In genomic region chr3R:30814597-30815252, dm6 we compare ENCODE assay signal across 2 fruit fly cellular contexts.
TF ChIP-seq lines count a peak whose summit lies in the region.

No protein-coding gene starts in this region.

TF ChIP-seq in whole organism, embryonic, 481 proteins besides CTCF, POLR2A, EP300 and RAD21 (continued from another document and continues in another):
- peak; percentile 17 for TF ChIP-seq Hsf (GFP tag; optimal IDR thresholded peaks at IDR 0.05; lab: Kevin White, UChicago)
- TF ChIP-seq dimm (GFP tag; IDR thresholded peaks at IDR 0.05; lab: Robert Waterston, UW): 0 out of 2 replicates have a peak, but pooled peaks have one; percentile 34
- TF ChIP-seq CG12769 (tag; optimal IDR thresholded peaks at IDR 0.05; lab: Kevin White, UChicago): no peak
- TF ChIP-seq CG2678 (tag; optimal IDR thresholded peaks at IDR 0.05; lab: Kevin White, UChicago): peak; percentile 17
- no peak for TF ChIP-seq CG12744 (GFP tag; optimal IDR thresholded peaks at IDR 0.05; lab: Kevin White, UChicago)
- TF ChIP-seq Doc2 (GFP tag; IDR thresholded peaks at IDR 0.05; lab: Robert Waterston, UW): no peak
- TF ChIP-seq CG1792 (GFP tag; optimal IDR thresholded peaks at IDR 0.05; lab: Kevin White, UChicago): peak; percentile 3
- TF ChIP-seq CG18764 (GFP tag; optimal IDR thresholded peaks at IDR 0.05; lab: Kevin White, UChicago): no peak
- TF ChIP-seq fru (optimal IDR thresholded peaks at IDR 0.05; lab: Kevin White, UChicago): no peak
- peak; percentile 16 to 52 for TF ChIP-seq bsh (GFP tag; optimal IDR thresholded peaks at IDR 0.05; lab: Kevin White, UChicago)
- peak; percentile 17 for TF ChIP-seq dmrt99B (tag; optimal IDR thresholded peaks at IDR 0.05; lab: Kevin White, UChicago)
- TF ChIP-seq ewg (GFP tag; optimal IDR thresholded peaks at IDR 0.05; lab: Kevin White, UChicago): peak; percentile 30
- peak; percentile 28 for TF ChIP-seq org-1 (GFP tag; optimal IDR thresholded peaks at IDR 0.05; lab: Kevin White, UChicago)
- TF ChIP-seq slbo (GFP tag; IDR thresholded peaks at IDR 0.05; lab: Robert Waterston, UW): peak; percentile 42
- peak; percentile 15 for TF ChIP-seq CG11398 (GFP tag; optimal IDR thresholded peaks at IDR 0.05; lab: Kevin White, UChicago)
- no peak for TF ChIP-seq cwo (GFP tag; optimal IDR thresholded peaks at IDR 0.05; lab: Kevin White, UChicago)
- peak; percentile 27 for TF ChIP-seq CG9609 (GFP tag; optimal IDR thresholded peaks at IDR 0.05; lab: Kevin White, UChicago)
- TF ChIP-seq repo (GFP tag; optimal IDR thresholded peaks at IDR 0.05; lab: Kevin White, UChicago): peak; percentile 6
- TF ChIP-seq tio (GFP tag; optimal IDR thresholded peaks at IDR 0.05; lab: Kevin White, UChicago): no peak
- no peak for TF ChIP-seq Dll (GFP tag; IDR thresholded peaks at IDR 0.05; lab: Robert Waterston, UW; ENCODE audit: partially characterized antibody)
- TF ChIP-seq prd (optimal IDR thresholded peaks at IDR 0.05; lab: Kevin White, UChicago): no peak
- TF ChIP-seq prd (GFP tag; IDR thresholded peaks at IDR 0.05; lab: Robert Waterston, UW): peak; percentile 40; the same call in 1 of the 3 replicates
- TF ChIP-seq CG17612 (GFP tag; IDR thresholded peaks at IDR 0.05; lab: Robert Waterston, UW): no peak
- TF ChIP-seq schlank (tag; optimal IDR thresholded peaks at IDR 0.05; lab: Kevin White, UChicago): no peak
- TF ChIP-seq Hr3 (GFP tag; optimal IDR thresholded peaks at IDR 0.05; lab: Kevin White, UChicago): peak; percentile 38
- TF ChIP-seq CG14667 (GFP tag; IDR thresholded peaks at IDR 0.05; lab: Robert Waterston, UW): 0 out of 2 replicates have a peak, but pooled peaks have one; percentile 13
- peak; percentile 33 for TF ChIP-seq Oli (tag; optimal IDR thresholded peaks at IDR 0.05; lab: Kevin White, UChicago)
- TF ChIP-seq CG8765 (GFP tag; IDR thresholded peaks at IDR 0.05; lab: Robert Waterston, UW): no peak
- TF ChIP-seq dati (GFP tag; IDR thresholded peaks at IDR 0.05; lab: Robert Waterston, UW): no peak
- 0 out of 2 replicates have a peak, but pooled peaks have one; percentile 15 for TF ChIP-seq CG11696 (GFP tag; IDR thresholded peaks at IDR 0.05; lab: Robert Waterston, UW)
- peak; percentile 36; the same call in 1 of the 2 replicates for TF ChIP-seq wor (GFP tag; IDR thresholded peaks at IDR 0.05; lab: Robert Waterston, UW)
- peak; percentile 37; the same call in 1 of the 2 replicates for TF ChIP-seq vvl (GFP tag; IDR thresholded peaks at IDR 0.05; lab: Robert Waterston, UW)
- no peak for TF ChIP-seq HLH4C (GFP tag; IDR thresholded peaks at IDR 0.05; lab: Robert Waterston, UW; ENCODE audit: partially characterized antibody)
- TF ChIP-seq cato (GFP tag; optimal IDR thresholded peaks at IDR 0.05; lab: Kevin White, UChicago; ENCODE audit: borderline replicate concordance): peak; percentile 20
- TF ChIP-seq CG1603 (tag; optimal IDR thresholded peaks at IDR 0.05; lab: Kevin White, UChicago): peak; percentile 14
- TF ChIP-seq HHEX (GFP tag; optimal IDR thresholded peaks at IDR 0.05; lab: Kevin White, UChicago): peak; percentile 21
- peak; percentile 28 for TF ChIP-seq NfI (GFP tag; optimal IDR thresholded peaks at IDR 0.05; lab: Kevin White, UChicago)
- TF ChIP-seq Bteb2 (GFP tag; optimal IDR thresholded peaks at IDR 0.05; lab: Kevin White, UChicago): peak; percentile 11
- peak; percentile 21 for TF ChIP-seq pum (GFP tag; optimal IDR thresholded peaks at IDR 0.05; lab: Kevin White, UChicago)
- no peak for TF ChIP-seq H2.0 (GFP tag; IDR thresholded peaks at IDR 0.05; lab: Robert Waterston, UW)
- 0 out of 3 replicates have a peak, but pooled peaks have one; percentile 44 for TF ChIP-seq otp (GFP tag; IDR thresholded peaks at IDR 0.05; lab: Robert Waterston, UW)
- TF ChIP-seq Atf6 (GFP tag; IDR thresholded peaks at IDR 0.05; lab: Robert Waterston, UW): peak; percentile 58
- TF ChIP-seq gem (tag; optimal IDR thresholded peaks at IDR 0.05; lab: Kevin White, UChicago): peak; percentile 54
- peak in 1 of 2 experiments; percentile 49 for TF ChIP-seq chif (GFP tag; optimal IDR thresholded peaks at IDR 0.05; lab: Kevin White, UChicago)
- TF ChIP-seq ind (GFP tag; optimal IDR thresholded peaks at IDR 0.05; lab: Kevin White, UChicago): no peak
- peak; percentile 11; the same call in 1 of the 3 replicates for TF ChIP-seq CG7357 (GFP tag; IDR thresholded peaks at IDR 0.05; lab: Robert Waterston, UW)
- TF ChIP-seq CG1832 (GFP tag; optimal IDR thresholded peaks at IDR 0.05; lab: Kevin White, UChicago): no peak
- no peak for TF ChIP-seq CG17568 (GFP tag; optimal IDR thresholded peaks at IDR 0.05; lab: Kevin White, UChicago)
- no peak for TF ChIP-seq twi (tag; optimal IDR thresholded peaks at IDR 0.05; lab: Kevin White, UChicago)
- no peak for TF ChIP-seq CG14965 (GFP tag; optimal IDR thresholded peaks at IDR 0.05; lab: Kevin White, UChicago; ENCODE audit: borderline replicate concordance)
- TF ChIP-seq H15 (GFP tag; IDR thresholded peaks at IDR 0.05; lab: Robert Waterston, UW): 0 out of 3 replicates have a peak, but pooled peaks have one; percentile 47
- TF ChIP-seq CG2120 (GFP tag; optimal IDR thresholded peaks at IDR 0.05; lab: Kevin White, UChicago): peak; percentile 54
- peak; percentile 67 for TF ChIP-seq row (GFP tag; IDR thresholded peaks at IDR 0.05; lab: Robert Waterston, UW)
- no peak for TF ChIP-seq Mrtf (GFP tag; IDR thresholded peaks at IDR 0.05; lab: Robert Waterston, UW)
- no peak for TF ChIP-seq usp (GFP tag; optimal IDR thresholded peaks at IDR 0.05; lab: Kevin White, UChicago)
- TF ChIP-seq Meics (GFP tag; optimal IDR thresholded peaks at IDR 0.05; lab: Kevin White, UChicago): peak; percentile 31
- no peak for TF ChIP-seq CG15011 (GFP tag; optimal IDR thresholded peaks at IDR 0.05; lab: Kevin White, UChicago)
- TF ChIP-seq CG8944 (GFP tag; optimal IDR thresholded peaks at IDR 0.05; lab: Kevin White, UChicago): peak; percentile 3
- TF ChIP-seq peb (GFP tag; IDR thresholded peaks at IDR 0.05; lab: Robert Waterston, UW): 0 out of 2 replicates have a peak, but pooled peaks have one; percentile 9
- no peak for TF ChIP-seq nau (GFP tag; optimal IDR thresholded peaks at IDR 0.05; lab: Kevin White, UChicago)
- TF ChIP-seq CG9932 (GFP tag; IDR thresholded peaks at IDR 0.05; lab: Robert Waterston, UW): 0 out of 2 replicates have a peak, but pooled peaks have one; percentile 14
- TF ChIP-seq az2 (GFP tag; optimal IDR thresholded peaks at IDR 0.05; lab: Kevin White, UChicago): peak; percentile 28
- TF ChIP-seq CG30431 (GFP tag; optimal IDR thresholded peaks at IDR 0.05; lab: Kevin White, UChicago): peak; percentile 25
- peak; percentile 20 for TF ChIP-seq CG15269 (tag; optimal IDR thresholded peaks at IDR 0.05; lab: Kevin White, UChicago)

TF ChIP-seq in whole organism, prepupa, 60 proteins besides CTCF, POLR2A, EP300 and RAD21 (continued from another document):
- TF ChIP-seq pdm3 (GFP tag; optimal IDR thresholded peaks at IDR 0.05; lab: Kevin White, UChicago): peak; percentile 77
- peak; percentile 94 for TF ChIP-seq Eip78C (GFP tag; lab: Kevin White, UChicago)
- peak; percentile 79 for TF ChIP-seq CG6276 (GFP tag; optimal IDR thresholded peaks at IDR 0.05; lab: Kevin White, UChicago)
- TF ChIP-seq CG11762 (GFP tag; optimal IDR thresholded peaks at IDR 0.05; lab: Kevin White, UChicago; ENCODE audit: insufficient read depth): peak; percentile 34
- TF ChIP-seq Gug (GFP tag; IDR thresholded peaks at IDR 0.05; lab: Robert Waterston, UW): peak; percentile 40; the same call in 1 of the 2 replicates
- no peak for TF ChIP-seq Eip93F (GFP tag; optimal IDR thresholded peaks at IDR 0.05; lab: Kevin White, UChicago)
- peak; percentile 8 for TF ChIP-seq cyc (GFP tag; optimal IDR thresholded peaks at IDR 0.05; lab: Kevin White, UChicago)
- no peak for TF ChIP-seq CG6808 (GFP tag; optimal IDR thresholded peaks at IDR 0.05; lab: Kevin White, UChicago)
- peak; percentile 24 for TF ChIP-seq CG34406 (GFP tag; optimal IDR thresholded peaks at IDR 0.05; lab: Kevin White, UChicago)
- TF ChIP-seq CG8632 (GFP tag; optimal IDR thresholded peaks at IDR 0.05; lab: Kevin White, UChicago): peak; percentile 1
- TF ChIP-seq spab (GFP tag; optimal IDR thresholded peaks at IDR 0.05; lab: Kevin White, UChicago): peak; percentile 37
- TF ChIP-seq Met (GFP tag; optimal IDR thresholded peaks at IDR 0.05; lab: Kevin White, UChicago): peak; percentile 33
- peak; percentile 37 for TF ChIP-seq Eip75B (GFP tag; optimal IDR thresholded peaks at IDR 0.05; lab: Kevin White, UChicago)
- peak; percentile 49 for TF ChIP-seq achi (GFP tag; optimal IDR thresholded peaks at IDR 0.05; lab: Kevin White, UChicago)
- TF ChIP-seq Blimp-1 (GFP tag; optimal IDR thresholded peaks at IDR 0.05; lab: Kevin White, UChicago): no peak
- TF ChIP-seq CG8319 (GFP tag; optimal IDR thresholded peaks at IDR 0.05; lab: Kevin White, UChicago): no peak
- peak; percentile 92 for TF ChIP-seq CG15336 (GFP tag; IDR thresholded peaks at IDR 0.05; lab: Robert Waterston, UW)
- no peak for TF ChIP-seq fd85E (GFP tag; optimal IDR thresholded peaks at IDR 0.05; lab: Kevin White, UChicago)
- TF ChIP-seq CG8119 (GFP tag; IDR thresholded peaks at IDR 0.05; lab: Robert Waterston, UW): peak; percentile 93
- TF ChIP-seq lz (GFP tag; optimal IDR thresholded peaks at IDR 0.05; lab: Kevin White, UChicago): peak; percentile 35
- peak; percentile 23 for TF ChIP-seq topi (GFP tag; optimal IDR thresholded peaks at IDR 0.05; lab: Kevin White, UChicago)
- TF ChIP-seq CG9139 (GFP tag; optimal IDR thresholded peaks at IDR 0.05; lab: Kevin White, UChicago): no peak
- TF ChIP-seq fkh (GFP tag; optimal IDR thresholded peaks at IDR 0.05; lab: Kevin White, UChicago): no peak
- TF ChIP-seq CG10669 (GFP tag; optimal IDR thresholded peaks at IDR 0.05; lab: Kevin White, UChicago): peak; percentile 12
- no peak for TF ChIP-seq ss (GFP tag; optimal IDR thresholded peaks at IDR 0.05; lab: Kevin White, UChicago)
- peak; percentile 63 for TF ChIP-seq CG3919 (GFP tag; optimal IDR thresholded peaks at IDR 0.05; lab: Kevin White, UChicago)
- no peak for TF ChIP-seq Sox102F (GFP tag; optimal IDR thresholded peaks at IDR 0.05; lab: Kevin White, UChicago)
- TF ChIP-seq salr (GFP tag; optimal IDR thresholded peaks at IDR 0.05; lab: Kevin White, UChicago): peak in 1 of 2 experiments; percentile 78
- TF ChIP-seq Sox14 (GFP tag; optimal IDR thresholded peaks at IDR 0.05; lab: Kevin White, UChicago): peak; percentile 74
- TF ChIP-seq Ets96B (tag; optimal IDR thresholded peaks at IDR 0.05; lab: Kevin White, UChicago): peak; percentile 57
- TF ChIP-seq svp (GFP tag; lab: Kevin White, UChicago): peak; percentile 59
- TF ChIP-seq acj6 (GFP tag; optimal IDR thresholded peaks at IDR 0.05; lab: Kevin White, UChicago): peak; percentile 64
- TF ChIP-seq CG6163 (GFP tag; IDR thresholded peaks at IDR 0.05; lab: Robert Waterston, UW): peak; percentile 83
- TF ChIP-seq CG10631 (GFP tag; optimal IDR thresholded peaks at IDR 0.05; lab: Kevin White, UChicago): peak; percentile 56
- peak; percentile 75 for TF ChIP-seq dac (GFP tag; optimal IDR thresholded peaks at IDR 0.05; lab: Kevin White, UChicago)
- peak; percentile 25 for TF ChIP-seq CG6792 (GFP tag; optimal IDR thresholded peaks at IDR 0.05; lab: Kevin White, UChicago)
- TF ChIP-seq Hr38 (GFP tag; optimal IDR thresholded peaks at IDR 0.05; lab: Kevin White, UChicago): no peak
- TF ChIP-seq CG16779 (tag; optimal IDR thresholded peaks at IDR 0.05; lab: Kevin White, UChicago): peak; percentile 18
